Worm (Caenorhabditis elegans) whole organism, L3 larva: ENCODE results near the gene F26F4.6.

ENCODE experiments used
- R02D3.7 ChIP-seq: fragments of 150-350 bp; optimal IDR thresholded peaks from 2 replicates; lab custom pipeline; 2014; ENCODE audit warnings: missing biosample characterization, missing genetic modification characterization
- ZK546.5 ChIP-seq: sonication (generic microtip); optimal IDR thresholded peaks from 2 replicates; lab custom pipeline; 2017; ENCODE audit warnings: missing biosample characterization, missing genetic modification characterization
- ama-1 ChIP-seq: fragments of 150-350 bp; optimal IDR thresholded peaks from 2 replicates; lab custom pipeline; 2018
- ceh-16 ChIP-seq: sonication (generic microtip); optimal IDR thresholded peaks from 2 replicates; lab custom pipeline; 2017; ENCODE audit warnings: missing biosample characterization, missing genetic modification characterization
- ceh-28 ChIP-seq: fragments of 150-350 bp; optimal IDR thresholded peaks from 2 replicates; lab custom pipeline; 2014; ENCODE audit warnings: missing biosample characterization, missing genetic modification reagents, missing genetic modification characterization
- daf-12 ChIP-seq: fragments of 150-350 bp; optimal IDR thresholded peaks from 2 replicates; lab custom pipeline; 2014; ENCODE audit warnings: missing biosample characterization, missing genetic modification reagents, missing genetic modification characterization
- egl-5 ChIP-seq: fragments of 150-350 bp; optimal IDR thresholded peaks from 2 replicates; lab custom pipeline; 2017; ENCODE audit warnings: missing biosample characterization, missing genetic modification reagents, missing genetic modification characterization, inconsistent platforms
- elt-1 ChIP-seq: fragments of 150-350 bp; optimal IDR thresholded peaks from 2 replicates; lab custom pipeline; 2014; ENCODE audit warnings: missing biosample characterization, missing genetic modification characterization
- elt-2 ChIP-seq: sonication (generic microtip); optimal IDR thresholded peaks from 2 replicates; lab custom pipeline; 2016; ENCODE audit warnings: missing genetic modification reagents, mild to moderate bottlenecking, missing genetic modification characterization, missing compliant biosample characterization
- elt-3 ChIP-seq, 3 experiments: fragments of 150-350 bp in 1 of 3; sonication (generic microtip) in 2 of 3; optimal IDR thresholded peaks; 2 replicates in 2 of 3; 4 replicates in 1 of 3; lab custom pipeline; 2014 to 2017; ENCODE audit warnings: missing biosample characterization in 3 of 3, missing genetic modification characterization in 3 of 3
- fkh-2 ChIP-seq: fragments of 150-350 bp; optimal IDR thresholded peaks from 2 replicates; lab custom pipeline; 2014; ENCODE audit warnings: missing biosample characterization, missing genetic modification reagents, missing genetic modification characterization
- jun-1 ChIP-seq: fragments of 150-350 bp; optimal IDR thresholded peaks from 2 replicates; lab custom pipeline; 2014; ENCODE audit warnings: missing biosample characterization, missing genetic modification reagents, missing genetic modification characterization
- lin-15B ChIP-seq: fragments of 150-350 bp; optimal IDR thresholded peaks from 2 replicates; lab custom pipeline; 2014; ENCODE audit warnings: missing biosample characterization, missing genetic modification characterization
- lin-39 ChIP-seq: fragments of 150-350 bp; optimal IDR thresholded peaks from 2 replicates; lab custom pipeline; 2018; ENCODE audit warnings: missing biosample characterization, missing genetic modification reagents, missing genetic modification characterization
- mml-1 ChIP-seq: fragments of 150-350 bp; sonication (generic microtip); optimal IDR thresholded peaks from 3 replicates; lab custom pipeline; 2014; ENCODE audit warnings: missing biosample characterization, missing genetic modification characterization
- nfya-1 ChIP-seq: sonication (generic microtip); optimal IDR thresholded peaks from 2 replicates; lab custom pipeline; 2017; ENCODE audit warnings: missing genetic modification characterization, mild to moderate bottlenecking, missing compliant biosample characterization, antibody characterized with exemption, moderate library complexity; ENCODE audit not compliant: insufficient read depth
- nhr-11 ChIP-seq: fragments of 150-350 bp; optimal IDR thresholded peaks from 2 replicates; lab custom pipeline; 2014; ENCODE audit warnings: missing biosample characterization, missing genetic modification characterization
- nhr-12 ChIP-seq: fragments of 150-350 bp; optimal IDR thresholded peaks from 2 replicates; lab custom pipeline; 2014; ENCODE audit warnings: missing biosample characterization, missing genetic modification characterization
- nhr-23 ChIP-seq: fragments of 150-350 bp; optimal IDR thresholded peaks from 2 replicates; lab custom pipeline; 2014; ENCODE audit warnings: missing biosample characterization, missing genetic modification reagents, missing genetic modification characterization
- nhr-237 ChIP-seq: fragments of 150-350 bp; optimal IDR thresholded peaks from 2 replicates; lab custom pipeline; 2014; ENCODE audit warnings: missing biosample characterization, missing genetic modification characterization
- nhr-28 ChIP-seq: fragments of 150-350 bp; optimal IDR thresholded peaks from 2 replicates; lab custom pipeline; 2014; ENCODE audit warnings: missing biosample characterization, missing genetic modification characterization
- nhr-43 ChIP-seq: sonication (generic microtip); optimal IDR thresholded peaks from 2 replicates; lab custom pipeline; 2016; ENCODE audit warnings: mild to moderate bottlenecking, missing genetic modification characterization, missing compliant biosample characterization; ENCODE audit not compliant: poor library complexity, severe bottlenecking
- nhr-76 ChIP-seq: fragments of 150-350 bp; sonication (generic microtip); optimal IDR thresholded peaks from 5 replicates; lab custom pipeline; 2014; ENCODE audit warnings: missing biosample characterization, missing genetic modification characterization
- nhr-77 ChIP-seq: fragments of 150-350 bp; optimal IDR thresholded peaks from 2 replicates; lab custom pipeline; 2014; ENCODE audit warnings: missing biosample characterization, missing genetic modification characterization
- pha-4 ChIP-seq: fragments of 150-350 bp; optimal IDR thresholded peaks from 2 replicates; lab custom pipeline; 2014; ENCODE audit warnings: missing biosample characterization, missing genetic modification reagents, missing genetic modification characterization
- pqm-1 ChIP-seq: fragments of 150-350 bp; optimal IDR thresholded peaks from 2 replicates; lab custom pipeline; 2017; ENCODE audit warnings: missing biosample characterization, missing genetic modification characterization, inconsistent platforms
- skn-1 ChIP-seq: fragments of 150-350 bp; optimal IDR thresholded peaks from 2 replicates; lab custom pipeline; 2014; ENCODE audit warnings: missing biosample characterization, missing genetic modification characterization
- snpc-4 ChIP-seq: fragments of 150-350 bp; optimal IDR thresholded peaks from 2 replicates; lab custom pipeline; 2014; ENCODE audit warnings: missing biosample characterization, missing genetic modification characterization
- tbx-2 ChIP-seq: sonication (generic microtip); optimal IDR thresholded peaks from 2 replicates; lab custom pipeline; 2016; ENCODE audit warnings: mild to moderate bottlenecking, missing genetic modification characterization, missing compliant biosample characterization
- unc-39 ChIP-seq: sonication (generic microtip); optimal IDR thresholded peaks from 4 replicates; lab custom pipeline; 2017; ENCODE audit warnings: missing biosample characterization, missing genetic modification characterization
- unc-62 ChIP-seq: fragments of 150-350 bp; sonication (generic microtip); optimal IDR thresholded peaks from 4 replicates; lab custom pipeline; 2014; ENCODE audit warnings: missing biosample characterization, missing genetic modification reagents, missing genetic modification characterization
- zag-1 ChIP-seq: fragments of 150-350 bp; optimal IDR thresholded peaks from 2 replicates; lab custom pipeline; 2014; ENCODE audit warnings: missing biosample characterization, missing genetic modification characterization
- ztf-11 ChIP-seq: fragments of 150-350 bp; optimal IDR thresholded peaks from 2 replicates; lab custom pipeline; 2014; ENCODE audit warnings: missing biosample characterization, missing genetic modification characterization
- ztf-4 ChIP-seq: fragments of 150-350 bp; optimal IDR thresholded peaks from 2 replicates; lab custom pipeline; 2014; ENCODE audit warnings: missing biosample characterization, missing genetic modification characterization

F26F4.6 gene

DNA sequence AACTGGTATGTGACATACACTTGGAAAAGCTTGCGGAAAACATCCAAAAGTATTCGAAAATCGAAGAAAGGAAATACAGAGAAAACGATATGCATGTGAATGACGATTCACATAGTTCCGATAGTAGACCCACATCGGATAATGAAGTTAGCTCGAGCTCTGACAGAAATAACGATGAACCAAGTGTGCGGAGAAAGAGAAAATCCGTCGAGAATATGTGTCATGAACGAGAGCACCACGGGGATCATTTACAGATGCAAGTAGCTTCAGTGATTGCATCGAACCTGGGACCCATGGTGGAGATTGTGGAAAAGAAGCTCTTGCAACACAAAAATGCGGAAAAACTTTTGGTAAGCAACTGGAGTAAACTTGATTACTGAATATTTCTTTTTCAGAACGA, 36.4 kb downstream of the F26F4.6 start:
- TF ChIP-seq pqm-1 (tag; lab: Kevin White, UChicago) (no peak), elt-1 (tag; lab: Kevin White, UChicago) (no peak), elt-3 (tag; optimal IDR thresholded peaks at IDR 0.05; lab: Kevin White, UChicago) (no peak), R02D3.7 (tag; lab: Kevin White, UChicago) (no peak), unc-39 (tag; lab: Kevin White, UChicago) (no peak)

DNA sequence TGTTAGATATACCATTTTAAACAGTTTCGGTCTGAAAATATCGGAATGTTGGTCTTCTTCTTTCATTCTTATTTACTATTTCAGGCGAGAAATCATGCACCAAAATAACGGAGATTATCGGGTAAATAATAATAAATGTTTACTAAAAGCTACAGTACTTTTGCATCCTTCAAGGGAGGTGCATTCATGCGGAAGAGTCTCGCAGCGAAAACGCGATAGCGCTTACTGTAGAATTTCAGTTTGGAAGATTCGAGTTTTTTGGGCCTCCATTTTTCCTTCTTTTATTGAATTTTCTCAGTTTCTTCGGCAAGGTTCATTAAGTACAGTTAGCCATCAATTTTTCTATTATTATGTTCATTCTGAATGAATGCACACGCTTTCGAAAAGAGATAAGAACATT, 37.3 kb downstream of the F26F4.6 start, which contains the start of gene C35D10.7:
Gene C35D10.7, plus strand, starts transcription at position 85 of the 400 bp plus-strand sequence.
- no peak for TF ChIP-seq egl-5 (tag; lab: Kevin White, UChicago)
- no peak for TF ChIP-seq daf-12 (tag; lab: Kevin White, UChicago)
- no peak for TF ChIP-seq ztf-11 (tag; lab: Kevin White, UChicago)
- no peak for TF ChIP-seq unc-62 (GFP tag; lab: Kevin White, UChicago)
- TF ChIP-seq nfya-1 (tag; lab: Kevin White, UChicago), result no peak
- TF ChIP-seq ztf-4 (tag; lab: Kevin White, UChicago), result no peak
- no peak for TF ChIP-seq pha-4 (tag; lab: Kevin White, UChicago)
- TF ChIP-seq nhr-12 (tag; lab: Kevin White, UChicago), result no peak
- TF ChIP-seq mml-1 (tag; lab: Kevin White, UChicago), result no peak
- TF ChIP-seq ama-1 (lab: Kevin White, UChicago), result no peak

DNA sequence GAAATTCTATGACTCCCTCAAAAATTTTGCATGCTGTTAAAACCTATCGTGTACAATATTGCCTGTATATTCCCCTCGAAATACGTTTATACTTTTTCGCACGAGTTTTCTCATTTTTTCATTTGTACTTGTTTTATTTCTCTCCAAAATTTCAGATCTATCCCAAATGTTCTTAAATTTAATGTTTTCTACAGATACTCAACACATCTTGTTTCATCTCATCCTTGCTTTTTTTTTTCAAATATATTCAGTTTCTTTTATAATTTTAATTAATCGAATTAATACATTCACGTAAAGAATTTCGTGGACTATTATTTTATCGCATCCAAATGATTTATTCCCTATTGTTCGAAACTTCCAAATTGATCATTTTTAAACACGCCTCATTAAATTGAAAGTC, 38.5 kb downstream of the F26F4.6 start, which contains the start of gene C35D10.8:
Gene C35D10.8, plus strand, starts transcription at position 301 of the 400 bp plus-strand sequence.
- TF ChIP-seq nhr-77 (no peak), lin-15B (tag; lab: Kevin White, UChicago) (no peak), elt-2 (tag; lab: Kevin White, UChicago) (no peak), nhr-12 (tag; lab: Kevin White, UChicago) (no peak), snpc-4 (tag; lab: Kevin White, UChicago) (no peak), ceh-16 (tag; lab: Kevin White, UChicago) (no peak), zag-1 (no peak), lin-39 (no peak), mml-1 (tag; lab: Kevin White, UChicago) (no peak), nhr-237 (no peak), ama-1 (lab: Kevin White, UChicago) (no peak), jun-1 (tag; lab: Kevin White, UChicago) (no peak), unc-62 (GFP tag; lab: Kevin White, UChicago) (no peak), nhr-43 (tag; lab: Kevin White, UChicago) (no peak), nhr-28 (tag; lab: Kevin White, UChicago) (no peak), ZK546.5 (tag; lab: Kevin White, UChicago) (no peak), ztf-11 (tag; lab: Kevin White, UChicago) (no peak)
- TF ChIP-seq, all 47 proteins: peak for 0

ce11 chrIII:4852025-4852424, 41.4 kb downstream of the F26F4.6 start, which contains the start of gene ced-4:
Gene ced-4, plus strand, starts transcription at chrIII:4852325.
- TF ChIP-seq elt-1 (tag; lab: Kevin White, UChicago) (no peak), ama-1 (lab: Kevin White, UChicago) (no peak), elt-2 (tag; lab: Kevin White, UChicago) (no peak), nfya-1 (tag; lab: Kevin White, UChicago) (no peak), pqm-1 (tag; lab: Kevin White, UChicago) (no peak), nhr-11 (tag; lab: Kevin White, UChicago) (no peak), ZK546.5 (tag; lab: Kevin White, UChicago) (no peak), zag-1 (no peak), tbx-2 (tag; lab: Kevin White, UChicago) (no peak), fkh-2 (no peak), ceh-28 (no peak), lin-39 (no peak), nhr-76 (no peak), skn-1 (tag; lab: Kevin White, UChicago) (no peak), ztf-4 (tag; lab: Kevin White, UChicago) (no peak), nhr-23 (tag; lab: Kevin White, UChicago) (no peak), nhr-77 (no peak), nhr-12 (tag; lab: Kevin White, UChicago) (no peak), lin-15B (tag; lab: Kevin White, UChicago) (no peak), unc-39 (tag; lab: Kevin White, UChicago) (no peak)
- TF ChIP-seq, all 47 proteins: peak for 0
